Worm (Caenorhabditis elegans) whole organism, L4 larva: ENCODE data around the gene trcs-1.

Source experiments
- F10B5.3 ChIP-seq: sonication (generic microtip); optimal IDR thresholded peaks from 2 replicates; lab custom pipeline; 2016; ENCODE audit warnings: mild to moderate bottlenecking, missing genetic modification characterization, missing compliant biosample characterization
- F37D6.2 ChIP-seq: sonication (generic microtip); optimal IDR thresholded peaks from 2 replicates; lab custom pipeline; 2016; ENCODE audit warnings: mild to moderate bottlenecking, missing genetic modification characterization, missing compliant biosample characterization
- F44E2.7 ChIP-seq: fragments of 200-800 bp; sonication (Bioruptor generic); IDR thresholded peaks from 2 replicates; pipeline ENCODE4 v2.1.2; 2022; ENCODE audit warnings: missing genetic modification characterization, missing compliant biosample characterization
- F49E8.2 ChIP-seq: sonication (generic microtip); optimal IDR thresholded peaks from 2 replicates; lab custom pipeline; 2016; ENCODE audit warnings: missing compliant biosample characterization, mild to moderate bottlenecking, missing genetic modification characterization, borderline replicate concordance
- T26A8.4 ChIP-seq: fragments of 200-800 bp; sonication (Bioruptor generic); IDR thresholded peaks from 2 replicates; pipeline ENCODE4 v1.3.6; 2022; ENCODE audit warnings: missing genetic modification characterization, missing compliant biosample characterization
- Y105C5A.15 ChIP-seq: fragments of 200-800 bp; sonication (Bioruptor generic); IDR thresholded peaks from 2 replicates; pipeline ENCODE4 v1.3.6; 2022; ENCODE audit warnings: missing genetic modification characterization, missing compliant biosample characterization
- aly-2 ChIP-seq: sonication (generic microtip); optimal IDR thresholded peaks from 2 replicates; lab custom pipeline; 2018; ENCODE audit warnings: missing biosample characterization, missing genetic modification characterization
- attf-4 ChIP-seq: sonication (generic microtip); optimal IDR thresholded peaks from 3 replicates; lab custom pipeline; 2017; ENCODE audit warnings: missing biosample characterization, missing genetic modification characterization
- ceh-20 ChIP-seq: fragments of 200-800 bp; sonication (Bioruptor generic); IDR thresholded peaks from 2 replicates; pipeline ENCODE4 v1.3.6; 2022; ENCODE audit warnings: missing genetic modification reagents, missing genetic modification characterization, missing compliant biosample characterization
- ceh-44 ChIP-seq: fragments of 200-800 bp; sonication (Bioruptor generic); IDR thresholded peaks from 2 replicates; pipeline ENCODE4 v1.3.6; 2022; ENCODE audit warnings: missing genetic modification reagents, missing genetic modification characterization, missing compliant biosample characterization
- ceh-62 ChIP-seq: sonication (generic microtip); optimal IDR thresholded peaks from 2 replicates; lab custom pipeline; 2017; ENCODE audit warnings: missing biosample characterization, missing genetic modification characterization
- ces-1 ChIP-seq: fragments of 150-350 bp; sonication (generic microtip); optimal IDR thresholded peaks from 4 replicates; lab custom pipeline; 2014; ENCODE audit warnings: missing biosample characterization, missing genetic modification reagents, missing genetic modification characterization
- cey-2 ChIP-seq: sonication (generic microtip); optimal IDR thresholded peaks from 3 replicates; lab custom pipeline; 2017; ENCODE audit warnings: missing genetic modification characterization, mild to moderate bottlenecking, missing compliant biosample characterization, antibody characterized with exemption, borderline replicate concordance; ENCODE audit not compliant: insufficient read depth
- ctbp-1 ChIP-seq: fragments of 200-800 bp; sonication (Bioruptor generic); IDR thresholded peaks from 2 replicates; pipeline ENCODE4 v1.3.6; 2022; ENCODE audit warnings: missing genetic modification reagents, missing genetic modification characterization, missing compliant biosample characterization
- daf-19 ChIP-seq: fragments of 200-800 bp; sonication (Bioruptor generic); conservative IDR thresholded peaks from 2 replicates; pipeline ENCODE4 v1.3.6; 2022; ENCODE audit warnings: missing genetic modification characterization, missing compliant biosample characterization
- dmd-6 ChIP-seq: fragments of 200-800 bp; sonication (Bioruptor generic); IDR thresholded peaks from 2 replicates; pipeline ENCODE4 v1.3.6; 2022; ENCODE audit warnings: missing genetic modification reagents, missing genetic modification characterization, missing compliant biosample characterization
- dpl-1 ChIP-seq: fragments of 150-350 bp; optimal IDR thresholded peaks from 2 replicates; lab custom pipeline; 2014; ENCODE audit warnings: missing biosample characterization, missing genetic modification reagents, missing genetic modification characterization
- egl-27 ChIP-seq: sonication (generic microtip); optimal IDR thresholded peaks from 3 replicates; lab custom pipeline; 2017; ENCODE audit warnings: missing biosample characterization, missing genetic modification reagents, missing genetic modification characterization
- egl-43 ChIP-seq: fragments of 200-800 bp; sonication (Bioruptor generic); IDR thresholded peaks from 2 replicates; pipeline ENCODE4 v1.3.6; 2022; ENCODE audit warnings: missing genetic modification reagents, missing genetic modification characterization, missing compliant biosample characterization
- fos-1 ChIP-seq: fragments of 150-350 bp; optimal IDR thresholded peaks from 2 replicates; lab custom pipeline; 2014; ENCODE audit warnings: missing biosample characterization, missing genetic modification characterization
- hlh-11 ChIP-seq: fragments of 200-800 bp; sonication (Bioruptor generic); optimal IDR thresholded peaks from 2 replicates; lab custom pipeline; 2018; ENCODE audit warnings: mild to moderate bottlenecking, missing genetic modification characterization, missing compliant biosample characterization
- hmg-1.1 ChIP-seq: fragments of 200-800 bp; sonication (Bioruptor generic); IDR thresholded peaks from 2 replicates; pipeline ENCODE4 v1.3.6; 2022; ENCODE audit warnings: missing genetic modification reagents, missing genetic modification characterization, missing compliant biosample characterization
- jun-1 ChIP-seq: fragments of 150-350 bp; optimal IDR thresholded peaks from 2 replicates; lab custom pipeline; 2014; ENCODE audit warnings: missing biosample characterization, missing genetic modification reagents, missing genetic modification characterization
- lim-7 ChIP-seq: fragments of 200-800 bp; sonication (Bioruptor generic); IDR thresholded peaks from 2 replicates; pipeline ENCODE4 v1.3.6; 2022; ENCODE audit warnings: missing genetic modification characterization, missing compliant biosample characterization
- lin-1 ChIP-seq: fragments of 200-800 bp; sonication (Bioruptor generic); IDR thresholded peaks from 2 replicates; pipeline ENCODE4 v1.3.6; 2022; ENCODE audit warnings: missing genetic modification reagents, missing genetic modification characterization, missing compliant biosample characterization
- lin-29 ChIP-seq: fragments of 200-800 bp; sonication (Bioruptor generic); IDR thresholded peaks from 2 replicates; pipeline ENCODE4 v1.3.6; 2022; ENCODE audit warnings: missing genetic modification reagents, missing genetic modification characterization, missing compliant biosample characterization
- lin-38 ChIP-seq: fragments of 200-800 bp; sonication (Bioruptor generic); IDR thresholded peaks from 2 replicates; pipeline ENCODE4 v1.3.6; 2022; ENCODE audit warnings: missing genetic modification reagents, missing genetic modification characterization, missing compliant biosample characterization
- lin-39 ChIP-seq: fragments of 150-350 bp; optimal IDR thresholded peaks from 2 replicates; lab custom pipeline; 2014; ENCODE audit warnings: missing biosample characterization, missing genetic modification reagents, missing genetic modification characterization
- madf-5 ChIP-seq, 2 experiments: fragments of 200-800 bp; sonication (Bioruptor generic); IDR thresholded peaks; 2 replicates each; pipeline ENCODE4 v1.3.6; 2022; ENCODE audit warnings: missing compliant biosample characterization in 2 of 2, missing genetic modification characterization in 2 of 2
- madf-9 ChIP-seq: fragments of 200-800 bp; sonication (Bioruptor generic); conservative IDR thresholded peaks from 2 replicates; pipeline ENCODE4 v1.3.6; 2022; ENCODE audit warnings: missing genetic modification reagents, missing genetic modification characterization, missing compliant biosample characterization
- mdl-1 ChIP-seq, 2 experiments: fragments of 150-350 bp in 1 of 2; sonication (generic microtip) in 1 of 2; optimal IDR thresholded peaks; 2 replicates each; lab custom pipeline; 2014 to 2017; ENCODE audit warnings: missing biosample characterization in 2 of 2, missing genetic modification characterization in 2 of 2
- mep-1 ChIP-seq: fragments of 150-350 bp; sonication (generic microtip); optimal IDR thresholded peaks from 3 replicates; lab custom pipeline; 2014; ENCODE audit warnings: missing biosample characterization, missing genetic modification characterization
- mxl-3 ChIP-seq: fragments of 200-800 bp; sonication (Bioruptor generic); optimal IDR thresholded peaks from 2 replicates; lab custom pipeline; 2018; ENCODE audit warnings: mild to moderate bottlenecking, missing genetic modification characterization, missing compliant biosample characterization
- nhr-102 ChIP-seq: sonication (generic microtip); optimal IDR thresholded peaks from 2 replicates; lab custom pipeline; 2016; ENCODE audit warnings: mild to moderate bottlenecking, missing genetic modification characterization, moderate library complexity, missing compliant biosample characterization
- nhr-42 ChIP-seq: fragments of 200-800 bp; sonication (Bioruptor generic); IDR thresholded peaks from 2 replicates; pipeline ENCODE4 v1.3.6; 2022; ENCODE audit warnings: missing genetic modification characterization, missing compliant biosample characterization
- nhr-48 ChIP-seq: sonication (generic microtip); optimal IDR thresholded peaks from 2 replicates; lab custom pipeline; 2016; ENCODE audit warnings: mild to moderate bottlenecking, missing genetic modification characterization, missing compliant biosample characterization
- nhr-6 ChIP-seq: fragments of 150-350 bp; optimal IDR thresholded peaks from 2 replicates; lab custom pipeline; 2014; ENCODE audit warnings: missing biosample characterization, missing genetic modification characterization
- nhr-76 ChIP-seq: fragments of 150-350 bp; optimal IDR thresholded peaks from 2 replicates; lab custom pipeline; 2014; ENCODE audit warnings: missing biosample characterization, missing genetic modification characterization
- php-3 ChIP-seq: fragments of 200-800 bp; sonication (Bioruptor generic); IDR thresholded peaks from 2 replicates; pipeline ENCODE4 v1.3.6; 2022; ENCODE audit warnings: missing genetic modification reagents, missing genetic modification characterization, missing compliant biosample characterization
- pqm-1 ChIP-seq: sonication (generic microtip); optimal IDR thresholded peaks from 2 replicates; lab custom pipeline; 2017; ENCODE audit warnings: missing biosample characterization, missing genetic modification characterization
- saeg-2 ChIP-seq: fragments of 200-800 bp; sonication (Bioruptor generic); IDR thresholded peaks from 2 replicates; pipeline ENCODE4 v1.3.6; 2022; ENCODE audit warnings: missing genetic modification reagents, missing genetic modification characterization, missing compliant biosample characterization
- sdz-12 ChIP-seq: fragments of 200-800 bp; sonication (Bioruptor generic); optimal IDR thresholded peaks from 2 replicates; lab custom pipeline; 2018; ENCODE audit warnings: mild to moderate bottlenecking, missing genetic modification characterization, missing compliant biosample characterization
- set-16 ChIP-seq: fragments of 200-800 bp; sonication (Bioruptor generic); IDR thresholded peaks from 2 replicates; pipeline ENCODE4 v1.3.6; 2022; ENCODE audit warnings: missing genetic modification reagents, missing genetic modification characterization, missing compliant biosample characterization
- snpc-1.2 ChIP-seq: fragments of 200-800 bp; sonication (Bioruptor generic); IDR thresholded peaks from 2 replicates; pipeline ENCODE4 v1.3.6; 2022; ENCODE audit warnings: missing genetic modification reagents, missing genetic modification characterization, missing compliant biosample characterization
- spr-1 ChIP-seq: sonication (generic microtip); optimal IDR thresholded peaks from 2 replicates; lab custom pipeline; 2016; ENCODE audit warnings: mild to moderate bottlenecking, missing genetic modification characterization, missing compliant biosample characterization
- tag-97 ChIP-seq: fragments of 200-800 bp; sonication (Bioruptor generic); IDR thresholded peaks from 2 replicates; pipeline ENCODE4 v1.3.6; 2022; ENCODE audit warnings: missing genetic modification characterization, missing compliant biosample characterization
- tra-1 ChIP-seq: fragments of 200-800 bp; sonication (Bioruptor generic); IDR thresholded peaks from 2 replicates; pipeline ENCODE4 v1.3.6; 2022; ENCODE audit warnings: missing genetic modification reagents, missing genetic modification characterization, missing compliant biosample characterization
- vab-7 ChIP-seq: fragments of 200-800 bp; sonication (Bioruptor generic); IDR thresholded peaks from 2 replicates; pipeline ENCODE4 v1.3.6; 2022; ENCODE audit warnings: missing genetic modification reagents, missing genetic modification characterization, missing compliant biosample characterization
- ztf-11 ChIP-seq: fragments of 150-350 bp; optimal IDR thresholded peaks from 2 replicates; lab custom pipeline; 2014; ENCODE audit warnings: missing biosample characterization, missing genetic modification characterization
- ztf-7 ChIP-seq: fragments of 150-350 bp; optimal IDR thresholded peaks from 2 replicates; lab custom pipeline; 2014; ENCODE audit warnings: missing biosample characterization, missing genetic modification characterization

Gene trcs-1

DNA sequence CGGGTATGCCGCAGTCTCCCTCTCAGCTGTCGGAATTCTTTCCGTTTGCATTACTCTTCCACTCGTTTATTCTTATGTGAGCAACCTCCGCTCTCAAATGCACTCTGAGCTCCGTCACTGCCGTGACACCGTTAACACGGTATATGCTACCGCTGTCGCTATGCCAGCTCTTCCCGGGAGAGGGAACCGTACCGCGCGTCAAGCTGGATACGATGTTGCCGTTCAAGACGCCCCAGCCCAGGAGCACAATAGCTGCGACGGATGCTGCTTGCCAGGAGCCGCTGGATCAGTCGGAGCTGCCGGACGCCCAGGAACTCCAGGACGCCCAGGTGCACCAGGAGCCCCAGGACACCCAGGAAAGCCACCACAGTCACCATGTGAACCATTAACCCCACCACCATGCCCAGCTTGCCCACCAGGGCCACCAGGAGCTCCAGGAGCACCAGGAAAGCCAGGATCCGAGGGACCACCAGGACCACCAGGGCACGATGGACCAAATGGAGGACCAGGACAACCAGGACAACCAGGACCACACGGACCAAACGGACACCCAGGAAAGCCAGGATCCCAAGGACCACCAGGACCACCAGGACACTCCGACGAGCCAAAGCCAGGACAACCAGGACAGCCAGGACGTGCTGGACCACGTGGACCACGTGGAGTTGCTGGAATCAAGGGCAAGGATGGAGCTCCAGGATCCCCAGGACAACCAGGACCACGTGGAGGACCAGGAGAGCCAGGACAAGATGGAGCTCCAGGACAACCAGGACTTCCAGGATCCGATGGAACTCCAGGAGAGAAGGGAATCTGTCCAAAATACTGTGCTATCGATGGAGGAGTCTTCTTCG, 24.9 kb downstream of the trcs-1 start:
- no peak for TF ChIP-seq ceh-62 (tag; lab: Kevin White, UChicago)
- TF ChIP-seq ztf-11 (tag; lab: Kevin White, UChicago): no peak
- no peak for TF ChIP-seq lim-7 (GFP tag; lab: Robert Waterston, UW)
- no peak for TF ChIP-seq ceh-20 (GFP tag; lab: Robert Waterston, UW)
- TF ChIP-seq jun-1: no peak
- no peak for TF ChIP-seq F37D6.2 (tag; lab: Kevin White, UChicago)
- TF ChIP-seq lin-1 (GFP tag; lab: Robert Waterston, UW): no peak
- TF ChIP-seq F49E8.2 (tag; lab: Kevin White, UChicago): no peak
- TF ChIP-seq set-16 (GFP tag; lab: Robert Waterston, UW): peak; percentile 97
- no peak for TF ChIP-seq aly-2 (tag; lab: Kevin White, UChicago)
- TF ChIP-seq ctbp-1 (GFP tag; lab: Robert Waterston, UW): 0 out of 2 replicates have a peak, but pooled peaks have one; percentile 38
- TF ChIP-seq T26A8.4 (GFP tag; lab: Robert Waterston, UW): peak; percentile 36; the same call in 1 of the 2 replicates
- TF ChIP-seq pqm-1 (tag; lab: Kevin White, UChicago): no peak
- TF ChIP-seq nhr-6: no peak
- 0 out of 2 replicates have a peak, but pooled peaks have one; percentile 27 for TF ChIP-seq hmg-1.1 (GFP tag; lab: Robert Waterston, UW)
- TF ChIP-seq mdl-1 (tag; optimal IDR thresholded peaks at IDR 0.05; lab: Kevin White, UChicago): no peak
- TF ChIP-seq dmd-6: no peak
- TF ChIP-seq madf-9 (GFP tag; lab: Robert Waterston, UW): peak; percentile 30; the same call in 1 of the 2 replicates
- TF ChIP-seq dpl-1 (GFP tag; lab: Kevin White, UChicago): no peak
- TF ChIP-seq ztf-7 (tag; lab: Kevin White, UChicago): no peak
- TF ChIP-seq lin-39 (tag; lab: Kevin White, UChicago): no peak
- no peak for TF ChIP-seq egl-27 (tag; lab: Kevin White, UChicago)
- TF ChIP-seq attf-4: no peak
- TF ChIP-seq madf-5 (GFP tag; IDR thresholded peaks at IDR 0.05; lab: Robert Waterston, UW): 0 out of 4 replicates have a peak, but pooled peaks of 1 of the 2 experiments have one; percentile 32
- peak; percentile 77 for TF ChIP-seq mxl-3
- 0 out of 2 replicates have a peak, but pooled peaks have one; percentile 14 for TF ChIP-seq egl-43
- no peak for TF ChIP-seq fos-1 (tag; lab: Kevin White, UChicago)
- TF ChIP-seq daf-19 (GFP tag; lab: Robert Waterston, UW): no peak
- TF ChIP-seq lin-38: no peak
- no peak for TF ChIP-seq ceh-44 (GFP tag; lab: Robert Waterston, UW)
- TF ChIP-seq vab-7 (GFP tag; lab: Robert Waterston, UW): no peak
- TF ChIP-seq nhr-48: peak; percentile 37
- no peak for TF ChIP-seq tag-97 (GFP tag; lab: Robert Waterston, UW)
- no peak for TF ChIP-seq ces-1 (GFP tag; lab: Kevin White, UChicago)
- TF ChIP-seq snpc-1.2: no peak
- no peak for TF ChIP-seq sdz-12 (GFP tag; lab: Kevin White, UChicago)
- peak; percentile 7 for TF ChIP-seq spr-1 (tag; lab: Kevin White, UChicago)
- no peak for TF ChIP-seq tra-1 (GFP tag; lab: Robert Waterston, UW)
- no peak for TF ChIP-seq mep-1 (tag; lab: Kevin White, UChicago)
- TF ChIP-seq F10B5.3 (tag; lab: Kevin White, UChicago): no peak
- no peak for TF ChIP-seq nhr-102
- TF ChIP-seq cey-2 (tag; lab: Kevin White, UChicago): no peak
- TF ChIP-seq F44E2.7 (GFP tag; lab: Robert Waterston, UW): no peak
- TF ChIP-seq nhr-76: no peak
- TF ChIP-seq nhr-42 (GFP tag; lab: Robert Waterston, UW): no peak
- TF ChIP-seq saeg-2 (GFP tag; lab: Robert Waterston, UW): no peak
- no peak for TF ChIP-seq lin-29 (GFP tag; lab: Robert Waterston, UW)
- no peak for TF ChIP-seq hlh-11 (tag; lab: Kevin White, UChicago)
- TF ChIP-seq php-3 (GFP tag; lab: Robert Waterston, UW): no peak
- TF ChIP-seq Y105C5A.15 (GFP tag; lab: Robert Waterston, UW): no peak
